Worm (Caenorhabditis elegans) whole organism, L4/young adult: ENCODE results near the gene gst-5.

Experiments used
- dao-5 ChIP-seq: sonication (generic microtip); optimal IDR thresholded peaks from 2 replicates; lab custom pipeline; 2016; ENCODE audit warnings: missing genotype, missing genetic modification characterization, moderate library complexity, missing compliant biosample characterization
- him-1 ChIP-seq: sonication (generic microtip); optimal IDR thresholded peaks from 2 replicates; lab custom pipeline; 2016; ENCODE audit warnings: missing genotype, missing genetic modification reagents, missing genetic modification characterization, missing compliant biosample characterization

DNA sequence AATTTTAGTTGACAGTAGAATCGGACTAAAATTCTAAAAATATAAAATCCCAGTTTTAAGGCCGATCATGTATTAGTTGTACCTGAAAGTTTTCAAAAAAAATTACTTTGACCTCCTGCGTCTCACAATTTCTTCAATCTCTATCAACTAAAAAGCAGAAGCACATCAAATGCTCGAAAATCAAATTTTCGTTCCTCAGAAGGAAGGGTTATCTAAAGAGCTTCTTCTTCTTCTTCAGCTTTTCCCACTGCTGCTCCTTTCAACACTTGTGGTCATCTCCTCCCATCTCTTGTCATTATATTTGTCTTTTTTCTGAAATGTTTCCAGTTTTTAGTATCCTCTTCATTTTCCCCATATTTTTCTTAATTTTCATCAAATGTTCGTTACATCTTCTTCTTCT lies 14.6 kb downstream of the gst-5 start:
- no peak for TF ChIP-seq him-1 (tag; lab: Kevin White, UChicago)
- no peak for TF ChIP-seq dao-5
